Fruit fly (Drosophila melanogaster): ENCODE results near the gene CG8578.

dm6 chrX:15891606-15892345 lies 47.5 kb downstream of the CG8578 start, which contains the start of gene shi:
- TF ChIP-seq CG6854 (GFP tag; optimal IDR thresholded peaks at IDR 0.05) = no peak
- TF ChIP-seq Hr39 (GFP tag; optimal IDR thresholded peaks at IDR 0.05) = no peak
- no peak for TF ChIP-seq Gug (GFP tag; IDR thresholded peaks at IDR 0.05)
- no peak for TF ChIP-seq CG11762 (GFP tag; optimal IDR thresholded peaks at IDR 0.05; ENCODE audit: insufficient read depth)

All from whole organism, prepupa.